Worm (Caenorhabditis elegans): ENCODE measurements around the gene srh-244.
"Not testable (repeated sequence)": the region's sequence is repeated elsewhere in the genome, so short reads cannot be mapped to it uniquely, and the experiment has no call there.

The srh-244 gene

DNA sequence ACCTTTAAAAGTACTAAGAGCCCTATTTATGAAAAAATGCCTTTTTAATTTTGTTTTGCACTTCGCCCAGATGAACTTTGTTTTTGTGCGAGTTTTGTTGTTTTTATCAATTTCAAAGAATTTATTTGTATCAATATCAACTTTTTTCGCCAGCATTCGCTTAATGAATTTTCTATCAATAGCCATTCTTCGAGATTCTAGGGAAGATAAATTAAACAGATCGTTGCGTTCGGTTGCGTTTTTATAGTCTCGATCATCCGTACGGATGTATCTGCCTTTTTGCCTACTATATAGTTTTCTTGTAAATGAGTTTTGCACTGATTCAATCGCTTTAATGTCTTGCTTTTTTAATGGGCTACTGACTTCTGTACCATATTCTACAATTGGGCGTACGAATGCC lies 1.9 kb downstream of the srh-244 start, which contains the start of gene nhr-147:
Gene nhr-147, plus strand, starts transcription at position 301 of the 400 bp plus-strand sequence.
- TF ChIP-seq unc-62 (GFP tag; optimal IDR thresholded peaks at IDR 0.05) = not testable (repeated sequence)

DNA sequence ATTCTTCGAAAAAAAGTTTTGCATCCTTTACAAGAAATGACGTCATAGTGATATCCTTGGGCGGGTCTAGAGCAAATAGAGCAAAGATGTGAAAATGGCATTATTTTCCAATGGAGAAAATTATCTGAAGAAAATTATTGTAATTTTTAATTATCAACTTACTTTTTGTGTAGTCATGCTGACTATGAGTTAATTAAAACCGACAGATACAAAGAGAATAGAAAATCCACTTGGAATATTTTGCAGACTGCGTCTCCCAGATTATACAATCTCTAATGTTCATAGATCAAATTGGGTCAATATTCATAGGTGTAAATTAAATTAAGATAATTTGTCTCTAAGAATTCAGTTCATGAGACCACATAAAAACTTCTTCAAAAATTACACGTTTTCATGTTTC lies 5.9 kb downstream of the srh-244 start, which contains the start of gene nhr-149:
Gene nhr-149, minus strand, starts transcription at position 101 of the 400 bp plus-strand sequence.
- TF ChIP-seq unc-62 (GFP tag; optimal IDR thresholded peaks at IDR 0.05) = no peak

DNA sequence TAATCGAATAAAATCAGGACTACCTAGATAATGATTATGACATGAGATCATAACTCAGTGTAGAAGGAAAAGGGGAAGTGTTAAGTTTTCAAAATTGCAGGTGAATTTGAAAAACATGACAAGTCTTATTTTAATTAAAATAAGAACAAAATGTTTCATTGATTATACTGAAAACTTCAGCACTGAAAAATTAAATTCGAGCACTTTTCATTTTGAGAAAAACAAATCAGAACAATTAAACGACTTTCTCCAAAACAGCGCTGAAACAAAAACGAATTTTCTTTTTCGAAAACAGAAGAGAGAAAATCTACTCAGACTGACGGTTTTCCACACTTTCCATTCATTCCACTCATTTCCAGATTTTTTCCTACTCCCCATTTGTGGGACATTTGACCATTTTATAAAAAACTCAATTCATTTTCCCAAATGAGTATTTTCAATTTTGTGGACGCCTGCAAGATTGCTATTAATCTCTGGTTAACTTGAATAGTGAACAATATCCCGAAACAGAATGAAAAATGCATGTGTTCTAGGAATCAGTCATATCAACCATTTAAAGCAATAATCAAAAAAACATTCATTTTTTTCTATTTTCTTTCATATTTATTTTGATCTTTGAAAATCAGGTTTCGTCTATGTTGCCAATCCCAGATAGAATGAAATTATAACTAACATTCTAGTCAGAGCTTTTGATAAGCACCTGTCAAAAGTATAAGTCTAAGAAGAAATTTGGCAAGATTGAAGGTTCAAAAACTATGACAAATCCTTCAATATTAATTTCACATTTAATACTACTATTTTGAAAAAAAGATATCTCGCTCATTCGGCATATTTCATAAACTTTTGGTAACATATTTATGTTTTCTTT lies 8.8 kb downstream of the srh-244 start, which contains the start of the genes srh-231 and srh-275:
Gene srh-231, minus strand, starts transcription at position 51 of the 868 bp plus-strand sequence.
Gene srh-275, plus strand, starts transcription at position 818 of the 868 bp plus-strand sequence.
- no peak for TF ChIP-seq unc-62 (GFP tag; optimal IDR thresholded peaks at IDR 0.05)

DNA sequence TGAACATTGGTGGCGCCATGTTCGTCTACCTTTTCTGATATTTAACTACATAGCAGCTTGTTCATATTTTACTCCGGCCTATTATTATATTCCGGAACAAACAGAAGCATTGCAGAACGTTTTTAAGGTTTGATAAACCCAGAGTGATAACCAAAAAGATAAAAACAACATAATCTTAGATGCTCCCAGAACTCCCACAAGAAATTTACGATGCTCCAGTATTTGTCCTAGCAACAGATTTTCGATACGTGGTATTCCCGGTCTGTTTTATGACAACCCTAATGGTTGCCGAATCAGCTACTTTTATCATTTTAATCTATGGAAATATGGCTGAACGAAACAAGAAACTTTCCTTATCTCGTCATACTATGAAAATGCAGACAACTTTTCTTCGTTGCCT lies 10.0 kb downstream of the srh-244 start:
- TF ChIP-seq unc-62 (GFP tag; optimal IDR thresholded peaks at IDR 0.05) = no peak

DNA sequence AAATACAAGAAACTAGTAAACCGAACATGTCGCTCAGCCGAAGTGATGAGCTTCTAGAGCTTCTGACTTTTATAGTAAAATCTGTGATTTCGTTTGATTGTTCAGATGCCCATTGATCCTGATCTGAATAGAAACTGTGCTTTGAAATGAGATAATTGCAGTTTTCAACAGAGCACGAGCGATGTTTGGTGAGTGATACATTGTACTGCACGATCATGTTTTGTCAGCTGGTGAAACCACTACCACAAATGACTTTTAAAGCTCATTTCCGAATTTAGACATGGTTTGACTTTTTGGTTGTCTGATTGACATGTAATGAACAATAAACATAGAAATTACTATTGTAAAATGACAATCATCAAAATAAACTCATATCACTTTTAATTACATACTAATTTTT lies 11.8 kb downstream of the srh-244 start, which contains the start of gene tag-293:
Gene tag-293, minus strand, starts transcription at position 101 of the 400 bp plus-strand sequence.
- TF ChIP-seq unc-62 (GFP tag; optimal IDR thresholded peaks at IDR 0.05) = no peak

DNA sequence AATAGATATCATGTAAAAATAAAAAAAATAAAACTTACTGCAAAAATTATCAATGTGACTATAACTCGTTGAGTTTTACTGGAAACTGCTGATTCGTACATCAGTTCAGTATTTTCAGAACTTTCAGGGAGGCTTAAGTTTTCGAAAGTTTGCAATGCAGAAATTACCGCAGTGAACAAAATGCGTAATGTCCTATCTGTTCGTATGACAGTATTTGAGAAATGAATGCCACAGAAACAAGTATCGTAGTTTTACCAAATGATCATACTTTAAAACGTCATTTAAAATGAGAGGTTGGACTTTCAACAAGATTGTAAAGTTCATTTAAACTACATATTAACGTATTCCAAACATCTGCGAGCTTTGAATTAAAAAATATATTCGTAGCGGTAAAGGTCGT lies 13.1 kb downstream of the srh-244 start, which contains the start of gene C03G6.21:
Gene C03G6.21, minus strand, starts transcription at position 101 of the 400 bp plus-strand sequence.
- no peak for TF ChIP-seq unc-62 (GFP tag; optimal IDR thresholded peaks at IDR 0.05)

DNA sequence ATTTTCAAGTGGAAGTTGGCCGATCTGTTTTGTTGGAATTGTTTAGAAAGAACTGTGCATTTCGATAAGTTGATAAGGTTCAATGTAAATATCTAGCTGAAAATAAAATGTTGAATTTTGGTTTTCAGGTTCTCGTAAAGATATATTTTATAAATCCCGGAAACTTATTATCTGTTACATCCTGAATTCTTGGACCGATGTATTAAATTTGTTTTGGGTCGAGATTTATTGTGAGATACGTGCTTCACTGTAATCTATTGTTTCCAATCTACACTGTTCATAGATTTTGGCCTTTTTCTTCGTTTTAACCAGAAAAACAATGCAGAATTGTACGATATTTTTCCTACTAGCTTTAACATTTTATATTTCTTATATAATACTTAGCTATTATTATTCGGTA lies 13.5 kb downstream of the srh-244 start, which contains the start of gene C03G6.6:
Gene C03G6.6, plus strand, starts transcription at position 301 of the 400 bp plus-strand sequence.
- TF ChIP-seq unc-62 (GFP tag; optimal IDR thresholded peaks at IDR 0.05) = no peak

DNA sequence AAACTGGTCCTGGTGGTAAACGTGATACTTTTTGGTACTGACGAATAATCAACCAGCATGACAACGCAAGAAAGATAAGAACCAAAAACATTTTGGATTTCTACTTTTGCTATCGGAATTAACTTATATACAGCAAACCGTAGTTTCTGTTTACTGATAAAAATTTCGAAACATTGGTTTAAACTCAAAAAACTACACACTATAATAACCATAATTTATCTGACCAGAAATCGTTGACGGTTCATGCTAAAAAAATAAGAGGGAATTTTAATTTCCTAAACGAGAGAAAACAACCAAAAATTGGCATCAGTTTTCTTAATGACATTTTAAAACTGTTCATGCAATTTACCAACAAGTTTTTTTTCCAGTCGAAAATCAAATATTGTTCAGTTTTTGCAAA lies 18.1 kb downstream of the srh-244 start, which contains the start of gene cyp-35A1:
Gene cyp-35A1, minus strand, starts transcription at position 101 of the 400 bp plus-strand sequence.
- TF ChIP-seq unc-62 (GFP tag; optimal IDR thresholded peaks at IDR 0.05) = no peak

DNA sequence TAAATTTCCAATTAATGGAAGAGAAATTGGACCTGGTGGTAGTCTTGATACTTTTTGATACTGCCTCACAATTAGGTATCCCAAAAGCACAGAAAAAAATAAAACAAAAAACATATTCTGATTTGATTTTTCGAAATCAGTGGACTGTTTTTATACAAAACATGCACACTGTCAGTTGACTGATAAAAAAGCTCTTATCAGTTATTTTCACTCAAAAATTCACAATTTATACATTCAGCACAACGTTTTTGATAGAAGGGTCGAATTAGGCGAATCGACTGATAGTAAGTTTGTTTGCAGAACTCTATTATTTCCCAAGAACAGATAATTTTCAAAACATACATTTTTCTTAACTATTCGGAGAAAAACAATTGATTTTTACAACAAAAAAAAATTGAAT lies 20.4 kb downstream of the srh-244 start, which contains the start of gene cyp-35A2:
Gene cyp-35A2, minus strand, starts transcription at position 124 of the 400 bp plus-strand sequence.
- no peak for TF ChIP-seq unc-62 (GFP tag; optimal IDR thresholded peaks at IDR 0.05)

DNA sequence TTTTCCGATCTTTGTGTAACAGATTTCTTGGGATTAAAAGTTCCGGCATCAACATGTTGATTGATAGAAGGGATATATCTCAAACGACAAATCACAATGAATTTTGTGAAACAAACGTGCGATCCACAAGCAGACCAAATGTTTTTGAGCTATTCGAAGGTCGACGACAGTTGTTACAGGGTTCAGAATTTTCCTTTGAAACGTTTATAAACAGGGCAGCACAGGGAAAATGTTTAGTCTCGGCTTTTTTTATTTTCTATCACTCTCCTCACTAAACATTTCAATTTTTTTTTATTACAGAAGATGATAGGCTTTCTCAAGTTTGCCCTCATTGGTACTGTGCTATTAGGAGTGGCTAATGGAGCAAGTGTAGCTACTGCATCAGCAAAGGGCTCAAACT lies 21.3 kb downstream of the srh-244 start, which contains the start of gene exc-13:
Gene exc-13, plus strand, starts transcription at position 301 of the 400 bp plus-strand sequence.
- no peak for TF ChIP-seq unc-62 (GFP tag; optimal IDR thresholded peaks at IDR 0.05)

DNA sequence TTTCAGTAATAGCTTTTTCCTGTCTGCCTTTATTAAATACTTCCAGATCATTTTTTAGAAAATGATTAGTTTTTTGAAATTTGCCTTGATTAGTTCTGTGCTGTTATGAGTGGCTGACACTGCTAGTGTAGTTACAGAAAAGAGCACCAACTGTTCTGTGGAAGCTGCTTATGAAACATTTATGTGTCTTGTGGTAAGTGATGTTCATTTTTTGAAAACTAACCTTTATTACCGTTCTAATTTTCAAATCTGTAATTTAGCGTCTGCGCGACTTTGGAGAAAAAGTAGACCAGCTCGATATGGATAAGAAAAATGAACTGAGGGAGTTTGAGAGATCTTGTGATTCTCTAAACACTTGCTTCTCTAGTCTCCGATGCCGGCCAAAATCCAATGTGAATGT lies 26.0 kb downstream of the srh-244 start, which contains the start of gene srj-14:
Gene srj-14, plus strand, starts transcription at position 131 of the 400 bp plus-strand sequence.
- TF ChIP-seq unc-62 (GFP tag; optimal IDR thresholded peaks at IDR 0.05) = no peak

DNA sequence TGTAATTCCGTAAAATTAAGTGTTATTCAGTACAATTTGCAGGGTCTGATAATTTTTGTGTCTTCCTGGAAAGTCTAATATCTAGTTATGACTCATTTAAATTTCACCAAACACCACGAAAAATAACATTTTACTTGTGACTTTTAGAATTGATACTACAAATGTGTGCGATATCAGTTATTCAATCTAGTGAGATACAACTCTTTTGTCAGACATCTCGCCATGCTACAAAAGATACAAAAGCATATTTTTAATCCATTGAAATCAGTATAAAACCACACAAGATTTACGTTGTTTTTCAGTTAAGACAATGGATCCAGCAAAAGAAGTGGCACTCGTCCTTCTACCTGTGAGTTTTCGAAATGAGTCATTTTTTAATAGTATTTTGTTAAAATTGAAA lies 30.5 kb downstream of the srh-244 start, which contains the start of gene srx-56:
Gene srx-56, plus strand, starts transcription at position 301 of the 400 bp plus-strand sequence.
- TF ChIP-seq unc-62 (GFP tag; optimal IDR thresholded peaks at IDR 0.05) = no peak

DNA sequence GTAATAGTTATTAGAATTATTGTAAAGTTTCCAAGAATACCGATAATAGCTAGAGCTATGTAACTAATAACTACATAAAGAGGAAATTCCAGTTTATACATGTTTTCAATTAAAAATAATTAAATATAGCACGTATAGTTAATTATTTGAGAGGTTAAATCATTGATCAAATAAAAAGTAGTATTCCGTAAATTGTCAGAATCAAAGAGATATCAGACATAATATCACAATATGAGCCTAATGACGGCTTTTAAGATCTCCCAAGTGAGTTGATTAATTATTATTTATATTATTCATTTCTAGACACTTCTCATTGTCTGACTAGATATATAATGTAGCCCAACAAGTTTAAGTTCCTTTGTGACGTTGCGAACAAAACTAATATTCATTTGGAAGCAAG lies 35.8 kb downstream of the srh-244 start, which contains the start of gene srsx-24:
Gene srsx-24, minus strand, starts transcription at position 101 of the 400 bp plus-strand sequence.
- TF ChIP-seq unc-62 (GFP tag; optimal IDR thresholded peaks at IDR 0.05) = no peak

DNA sequence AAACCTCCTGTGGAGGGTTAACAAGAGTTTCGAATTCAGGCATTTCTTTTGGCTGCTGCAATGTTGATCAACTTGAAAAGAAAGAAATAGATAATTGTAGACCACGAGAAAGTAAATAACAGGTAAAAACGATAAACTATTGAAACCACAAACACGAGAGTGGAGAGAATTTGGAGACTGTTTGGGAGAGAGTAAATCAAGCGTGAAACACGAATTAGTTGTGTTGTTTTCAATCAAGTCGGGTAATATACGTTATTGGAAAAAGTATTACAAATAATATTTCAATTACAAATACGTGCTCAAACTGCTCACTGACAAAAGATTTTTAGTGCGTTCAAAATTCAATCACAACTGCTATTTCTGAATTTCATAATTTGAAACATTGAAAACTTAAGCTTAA lies 37.4 kb downstream of the srh-244 start, which contains the start of gene C03G6.17:
Gene C03G6.17, minus strand, starts transcription at position 101 of the 400 bp plus-strand sequence.
- TF ChIP-seq unc-62 (GFP tag; optimal IDR thresholded peaks at IDR 0.05) = no peak

DNA sequence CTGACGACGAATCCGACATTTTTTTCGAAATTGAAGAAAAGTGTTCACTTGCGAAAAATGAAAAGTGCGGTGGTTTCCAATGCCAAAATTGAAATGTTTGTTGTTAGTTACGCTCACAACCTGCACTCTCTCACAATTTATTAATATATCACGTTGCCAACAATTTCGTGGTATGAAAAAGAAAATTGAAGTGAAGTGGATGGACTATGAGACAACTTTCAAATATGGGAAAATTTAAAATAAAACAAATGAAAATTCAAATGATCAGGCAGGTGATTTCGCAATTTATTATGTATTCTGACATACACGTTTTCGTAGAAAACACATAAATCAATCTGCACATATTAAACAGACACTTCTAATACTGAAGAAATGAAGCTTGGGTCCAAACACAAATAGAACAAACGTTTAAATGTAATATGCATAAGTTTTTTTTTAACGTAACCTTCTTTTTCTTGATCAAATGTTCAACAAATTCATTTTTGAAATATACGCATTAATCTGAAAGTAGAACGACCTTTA lies 42.5 kb downstream of the srh-244 start, which contains the start of gene srp-6:
Gene srp-6, minus strand, starts transcription at position 51 of the 522 bp plus-strand sequence.
- no peak for TF ChIP-seq unc-62 (GFP tag; optimal IDR thresholded peaks at IDR 0.05)

DNA sequence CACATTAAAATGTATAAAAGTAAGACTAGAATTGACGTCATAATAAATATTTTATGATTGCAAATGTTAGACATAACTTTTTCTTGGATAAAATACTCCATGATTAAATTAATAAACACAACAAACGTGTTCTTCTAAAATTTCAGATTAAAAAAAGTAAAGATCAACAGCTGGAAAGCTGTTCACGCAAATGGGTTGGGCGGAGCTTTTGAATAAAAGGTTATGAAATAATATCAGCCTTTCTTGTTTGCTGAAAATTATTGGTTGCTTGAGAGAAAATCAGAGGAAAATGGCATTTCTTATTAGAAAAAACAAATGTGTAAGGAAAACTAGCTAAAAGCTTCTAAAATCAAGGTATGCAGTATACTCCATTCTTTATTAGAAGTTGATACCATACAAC lies 44.1 kb downstream of the srh-244 start, which contains the start of gene C02H6.3:
Gene C02H6.3, minus strand, starts transcription at position 101 of the 400 bp plus-strand sequence.
- TF ChIP-seq unc-62 (GFP tag; optimal IDR thresholded peaks at IDR 0.05) = no peak
